Worm (Caenorhabditis elegans) whole organism, L1 larva: Measurements from ENCODE around the gene nhr-115.
A peak's percentile ranks its signal among the peaks of the same experiment; 100 is the strongest.

Experiments used
- C34B4.2 ChIP-seq: sonication (generic microtip); optimal IDR thresholded peaks from 2 replicates; lab custom pipeline; 2017; ENCODE audit warnings: mild to moderate bottlenecking, missing genetic modification characterization, missing compliant biosample characterization
- F16B12.6 ChIP-seq: fragments of 150-350 bp; optimal IDR thresholded peaks from 2 replicates; lab custom pipeline; 2014; ENCODE audit warnings: missing biosample characterization, missing genetic modification characterization
- aha-1 ChIP-seq: fragments of 150-350 bp; optimal IDR thresholded peaks from 2 replicates; lab custom pipeline; 2014; ENCODE audit warnings: missing biosample characterization, missing genetic modification characterization
- alr-1 ChIP-seq: fragments of 200-800 bp; sonication (Bioruptor generic); optimal IDR thresholded peaks from 2 replicates; lab custom pipeline; 2018; ENCODE audit warnings: borderline replicate concordance, mild to moderate bottlenecking, missing genetic modification characterization, missing compliant biosample characterization
- aly-2 ChIP-seq: fragments of 150-350 bp; optimal IDR thresholded peaks from 2 replicates; lab custom pipeline; 2014; ENCODE audit warnings: missing biosample characterization, missing genetic modification characterization
- blmp-1 ChIP-seq: fragments of 150-350 bp; optimal IDR thresholded peaks from 2 replicates; lab custom pipeline; 2014; ENCODE audit warnings: missing biosample characterization, missing genetic modification characterization
- ceh-63 ChIP-seq: fragments of 200-800 bp; sonication (Bioruptor generic); optimal IDR thresholded peaks from 2 replicates; lab custom pipeline; 2018; ENCODE audit warnings: mild to moderate bottlenecking, missing genetic modification characterization, missing compliant biosample characterization
- ceh-82 ChIP-seq, 3 experiments: fragments of 150-350 bp in 1 of 3; sonication (generic microtip) in 2 of 3; optimal IDR thresholded peaks; 2 replicates each; lab custom pipeline; 2014 to 2017; ENCODE audit warnings: missing biosample characterization in 3 of 3, missing genetic modification characterization in 3 of 3
- ceh-88 ChIP-seq: fragments of 200-800 bp; sonication (Bioruptor generic); IDR thresholded peaks from 2 replicates; pipeline ENCODE4 v1.3.6; 2022; ENCODE audit warnings: missing genetic modification characterization, missing compliant biosample characterization
- ceh-90 ChIP-seq: sonication (generic microtip); optimal IDR thresholded peaks from 2 replicates; lab custom pipeline; 2016; ENCODE audit warnings: missing genetic modification characterization, missing compliant biosample characterization
- ces-1 ChIP-seq: fragments of 150-350 bp; optimal IDR thresholded peaks from 2 replicates; lab custom pipeline; 2014; ENCODE audit warnings: missing biosample characterization, missing genetic modification reagents, missing genetic modification characterization
- dpl-1 ChIP-seq, 3 experiments: fragments of 150-350 bp in 2 of 3; sonication (generic microtip) in 1 of 3; optimal IDR thresholded peaks; 2 replicates each; lab custom pipeline; 2014 to 2017; ENCODE audit warnings: missing biosample characterization in 3 of 3, missing genetic modification characterization in 3 of 3, missing genetic modification reagents in 3 of 3
- efl-1 ChIP-seq, 4 experiments: fragments of 150-350 bp; optimal IDR thresholded peaks in 3 of 4; peaks in 1 of 4; 1 replicate in 1 of 4; 2 replicates in 3 of 4; lab custom pipeline; 2014; ENCODE audit warnings: missing biosample characterization in 2 of 4, missing genetic modification characterization in 2 of 4, missing genetic modification reagents in 2 of 4
- efl-3 ChIP-seq: fragments of 200-800 bp; sonication (Bioruptor generic); optimal IDR thresholded peaks from 2 replicates; lab custom pipeline; 2018; ENCODE audit warnings: mild to moderate bottlenecking, missing genetic modification characterization, missing compliant biosample characterization
- egl-27 ChIP-seq, 2 experiments: fragments of 150-350 bp in 1 of 2; sonication (generic microtip); optimal IDR thresholded peaks; 3 replicates each; lab custom pipeline; 2017 to 2018; ENCODE audit warnings: missing biosample characterization in 2 of 2, missing genetic modification characterization in 2 of 2, missing genetic modification reagents in 2 of 2
- elt-2 ChIP-seq: sonication (generic microtip); optimal IDR thresholded peaks from 2 replicates; lab custom pipeline; 2016; ENCODE audit warnings: missing genetic modification characterization, mild to moderate bottlenecking, inconsistent platforms, missing compliant biosample characterization, missing genetic modification reagents
- elt-3 ChIP-seq, 6 experiments: fragments of 150-350 bp in 1 of 6; sonication (generic microtip); optimal IDR thresholded peaks; 2 replicates each; lab custom pipeline; 2017 to 2018; ENCODE audit warnings: missing biosample characterization in 6 of 6, missing genetic modification characterization in 6 of 6, inconsistent platforms in 1 of 6
- ets-5 ChIP-seq: fragments of 200-800 bp; sonication (Bioruptor generic); IDR thresholded peaks from 2 replicates; pipeline ENCODE4 v1.3.6; 2022; ENCODE audit warnings: missing genetic modification characterization, missing compliant biosample characterization
- hlh-17 ChIP-seq: fragments of 200-800 bp; sonication (Bioruptor generic); optimal IDR thresholded peaks from 2 replicates; lab custom pipeline; 2018; ENCODE audit warnings: missing genetic modification characterization, mild to moderate bottlenecking, missing compliant biosample characterization, moderate library complexity, borderline replicate concordance
- hlh-4 ChIP-seq: sonication (generic microtip); optimal IDR thresholded peaks from 2 replicates; lab custom pipeline; 2016; ENCODE audit warnings: mild to moderate bottlenecking, missing genetic modification characterization, missing compliant biosample characterization
- isw-1 ChIP-seq: fragments of 200-800 bp; sonication (Bioruptor generic); IDR thresholded peaks from 2 replicates; pipeline ENCODE4 v1.3.6; 2022; ENCODE audit warnings: missing genetic modification characterization, missing compliant biosample characterization
- jun-1 ChIP-seq: fragments of 150-350 bp; optimal IDR thresholded peaks from 2 replicates; lab custom pipeline; 2014; ENCODE audit warnings: missing biosample characterization, missing genetic modification reagents, missing genetic modification characterization
- lin-13 ChIP-seq: fragments of 150-350 bp; optimal IDR thresholded peaks from 2 replicates; lab custom pipeline; 2014; ENCODE audit warnings: missing biosample characterization, missing genetic modification reagents, missing genetic modification characterization
- lin-14 ChIP-seq: fragments of 200-800 bp; sonication (Bioruptor generic); optimal IDR thresholded peaks from 2 replicates; lab custom pipeline; 2018; ENCODE audit warnings: mild to moderate bottlenecking, missing genetic modification characterization, moderate library complexity, missing compliant biosample characterization
- lin-15B ChIP-seq: fragments of 150-350 bp; sonication (generic microtip); optimal IDR thresholded peaks from 3 replicates; lab custom pipeline; 2014; ENCODE audit warnings: missing biosample characterization, missing genetic modification characterization
- lin-35 ChIP-seq, 2 experiments: fragments of 150-350 bp; optimal IDR thresholded peaks; 2 replicates each; lab custom pipeline; 2014; ENCODE audit warnings: missing biosample characterization in 2 of 2, missing genetic modification characterization in 2 of 2, missing genetic modification reagents in 2 of 2
- lir-3 ChIP-seq: sonication (generic microtip); optimal IDR thresholded peaks from 2 replicates; lab custom pipeline; 2016; ENCODE audit warnings: mild to moderate bottlenecking, missing genetic modification characterization, moderate library complexity, missing compliant biosample characterization; ENCODE audit not compliant: poor library complexity
- mep-1 ChIP-seq: fragments of 150-350 bp; optimal IDR thresholded peaks from 2 replicates; lab custom pipeline; 2014; ENCODE audit warnings: missing biosample characterization, missing genetic modification characterization
- nhr-12 ChIP-seq: sonication (generic microtip); optimal IDR thresholded peaks from 2 replicates; lab custom pipeline; 2017; ENCODE audit warnings: missing biosample characterization, missing genetic modification characterization
- nhr-237 ChIP-seq: fragments of 150-350 bp; optimal IDR thresholded peaks from 2 replicates; lab custom pipeline; 2014; ENCODE audit warnings: missing biosample characterization, missing genetic modification characterization
- nhr-28 ChIP-seq: fragments of 150-350 bp; optimal IDR thresholded peaks from 2 replicates; lab custom pipeline; 2014; ENCODE audit warnings: missing biosample characterization, missing genetic modification characterization
- nhr-71 ChIP-seq: sonication (generic microtip); optimal IDR thresholded peaks from 2 replicates; lab custom pipeline; 2016; ENCODE audit warnings: mild to moderate bottlenecking, missing genetic modification characterization, moderate library complexity, missing compliant biosample characterization
- nhr-76 ChIP-seq: sonication (generic microtip); optimal IDR thresholded peaks from 2 replicates; lab custom pipeline; 2017; ENCODE audit warnings: missing biosample characterization, missing genetic modification characterization
- nhr-84 ChIP-seq: sonication (generic microtip); optimal IDR thresholded peaks from 2 replicates; lab custom pipeline; 2017; ENCODE audit warnings: missing biosample characterization, missing genetic modification characterization
- nhr-85 ChIP-seq: sonication (generic microtip); peaks from one replicate; lab custom pipeline; 2016; ENCODE audit warnings: missing genetic modification characterization, inconsistent platforms, missing compliant biosample characterization
- pag-3 ChIP-seq: sonication (generic microtip); optimal IDR thresholded peaks from 2 replicates; lab custom pipeline; 2017; ENCODE audit warnings: missing genetic modification characterization, mild to moderate bottlenecking, missing compliant biosample characterization, antibody characterized with exemption, borderline replicate concordance; ENCODE audit not compliant: insufficient read depth
- pax-3 ChIP-seq: fragments of 200-800 bp; sonication (Bioruptor generic); optimal IDR thresholded peaks from 2 replicates; lab custom pipeline; 2018; ENCODE audit warnings: mild to moderate bottlenecking, missing genetic modification characterization, moderate library complexity, missing compliant biosample characterization
- pqm-1 ChIP-seq: sonication (generic microtip); optimal IDR thresholded peaks from 3 replicates; lab custom pipeline; 2017; ENCODE audit warnings: missing biosample characterization, missing genetic modification characterization
- skn-1 ChIP-seq: fragments of 150-350 bp; optimal IDR thresholded peaks from 2 replicates; lab custom pipeline; 2014; ENCODE audit warnings: missing biosample characterization, missing genetic modification characterization
- snpc-4 ChIP-seq: fragments of 150-350 bp; optimal IDR thresholded peaks from 2 replicates; lab custom pipeline; 2014; ENCODE audit warnings: missing biosample characterization, missing genetic modification characterization
- sox-4 ChIP-seq: sonication (generic microtip); optimal IDR thresholded peaks from 2 replicates; lab custom pipeline; 2016; ENCODE audit warnings: missing genetic modification characterization, missing compliant biosample characterization
- sup-37 ChIP-seq: fragments of 200-800 bp; sonication (Bioruptor generic); optimal IDR thresholded peaks from 2 replicates; lab custom pipeline; 2018; ENCODE audit warnings: mild to moderate bottlenecking, missing genetic modification characterization, missing compliant biosample characterization
- tlp-1 ChIP-seq: fragments of 150-350 bp; optimal IDR thresholded peaks from 2 replicates; lab custom pipeline; 2014; ENCODE audit warnings: missing biosample characterization, missing genetic modification characterization
- unc-30 ChIP-seq: sonication (generic microtip); optimal IDR thresholded peaks from 2 replicates; lab custom pipeline; 2017; ENCODE audit warnings: missing biosample characterization, missing genetic modification characterization
- vab-15 ChIP-seq: sonication (generic microtip); optimal IDR thresholded peaks from 2 replicates; lab custom pipeline; 2017; ENCODE audit warnings: missing genotype, mild to moderate bottlenecking, missing genetic modification characterization, missing compliant biosample characterization
- zag-1 ChIP-seq: fragments of 150-350 bp; optimal IDR thresholded peaks from 2 replicates; lab custom pipeline; 2014; ENCODE audit warnings: missing biosample characterization, missing genetic modification characterization
- ztf-11 ChIP-seq, 2 experiments: sonication (generic microtip); optimal IDR thresholded peaks; 2 replicates each; lab custom pipeline; 2016 to 2017; ENCODE audit warnings: missing genetic modification characterization in 2 of 2, missing biosample characterization in 1 of 2, missing compliant biosample characterization in 1 of 2

Gene nhr-115

ce11 chrV:2324260-2324659 lies 31.9 kb downstream of the nhr-115 start:
- TF ChIP-seq elt-3 (tag; optimal IDR thresholded peaks at IDR 0.05; lab: Kevin White, UChicago) (no peak), lir-3 (no peak), ceh-82 (tag; optimal IDR thresholded peaks at IDR 0.05; lab: Kevin White, UChicago) (no peak), hlh-17 (GFP tag; lab: Kevin White, UChicago) (no peak), ceh-88 (GFP tag; lab: Robert Waterston, UW) (no peak), ceh-90 (no peak), lin-35 (GFP tag; optimal IDR thresholded peaks at IDR 0.05; lab: Kevin White, UChicago) (peak in 1 of 2 experiments; percentile 14), nhr-28 (tag; lab: Kevin White, UChicago) (no peak), lin-14 (GFP tag; lab: Kevin White, UChicago) (no peak), isw-1 (no peak), pax-3 (tag; lab: Kevin White, UChicago) (no peak), alr-1 (tag; lab: Kevin White, UChicago) (no peak), sup-37 (GFP tag; lab: Kevin White, UChicago) (no peak), F16B12.6 (tag; lab: Kevin White, UChicago) (no peak), skn-1 (no peak), jun-1 (tag; lab: Kevin White, UChicago) (peak; percentile 48), lin-15B (no peak), egl-27 (tag; optimal IDR thresholded peaks at IDR 0.05; lab: Kevin White, UChicago) (no peak), elt-2 (tag; lab: Kevin White, UChicago) (peak; percentile 99), dpl-1 (GFP tag; optimal IDR thresholded peaks at IDR 0.05; lab: Kevin White, UChicago) (no peak), unc-30 (tag; lab: Kevin White, UChicago) (no peak), nhr-85 (no peak), nhr-76 (tag; lab: Kevin White, UChicago) (no peak), tlp-1 (tag; lab: Kevin White, UChicago) (no peak), zag-1 (tag; lab: Kevin White, UChicago) (no peak), pqm-1 (tag; lab: Kevin White, UChicago) (peak; percentile 72), blmp-1 (tag; lab: Kevin White, UChicago) (no peak), ces-1 (no peak), efl-1 (optimal IDR thresholded peaks at IDR 0.05; lab: Kevin White, UChicago) (no peak), efl-1 (GFP tag; optimal IDR thresholded peaks at IDR 0.05 in 1 of 2; lab: Kevin White, UChicago) (peak in 1 of 2 experiments; percentile 7), ceh-63 (GFP tag; lab: Kevin White, UChicago) (no peak), nhr-12 (tag; lab: Kevin White, UChicago) (no peak), nhr-71 (peak; percentile 59), lin-13 (no peak), vab-15 (tag; lab: Kevin White, UChicago) (no peak), nhr-237 (no peak), aha-1 (tag; lab: Kevin White, UChicago) (no peak)

- TF ChIP-seq efl-3 (GFP tag; lab: Kevin White, UChicago): no peak
- no peak for TF ChIP-seq ets-5
- TF ChIP-seq nhr-84 (tag; lab: Kevin White, UChicago): no peak
- no peak for TF ChIP-seq elt-3 (tag; optimal IDR thresholded peaks at IDR 0.05; lab: Kevin White, UChicago)
- TF ChIP-seq egl-27 (tag; optimal IDR thresholded peaks at IDR 0.05; lab: Kevin White, UChicago): no peak
- TF ChIP-seq mep-1 (tag; lab: Kevin White, UChicago): no peak
- no peak for TF ChIP-seq lir-3
- TF ChIP-seq aha-1 (tag; lab: Kevin White, UChicago): no peak
- TF ChIP-seq ceh-63 (GFP tag; lab: Kevin White, UChicago): no peak
- TF ChIP-seq sox-4 (tag; lab: Kevin White, UChicago): no peak
- TF ChIP-seq skn-1: no peak
- no peak for TF ChIP-seq ztf-11 (tag; optimal IDR thresholded peaks at IDR 0.05; lab: Kevin White, UChicago)
- TF ChIP-seq C34B4.2 (tag; lab: Kevin White, UChicago): no peak
- TF ChIP-seq aly-2: no peak
- TF ChIP-seq snpc-4: no peak
- no peak for TF ChIP-seq pag-3 (tag; lab: Kevin White, UChicago)
- TF ChIP-seq lin-35 (GFP tag; optimal IDR thresholded peaks at IDR 0.05; lab: Kevin White, UChicago): no peak
- TF ChIP-seq hlh-4 (tag; lab: Kevin White, UChicago): no peak
- TF ChIP-seq, all 84 proteins: peak for 0
These were observed 32.7 kb downstream of the nhr-115 start, which contains the start of gene pud-3 for ce11 chrV:2325052-2325451. Gene pud-3 (minus strand): TSS chrV:2325152.
